Fruit fly (Drosophila melanogaster): ENCODE results near the gene ERp44.

DNA sequence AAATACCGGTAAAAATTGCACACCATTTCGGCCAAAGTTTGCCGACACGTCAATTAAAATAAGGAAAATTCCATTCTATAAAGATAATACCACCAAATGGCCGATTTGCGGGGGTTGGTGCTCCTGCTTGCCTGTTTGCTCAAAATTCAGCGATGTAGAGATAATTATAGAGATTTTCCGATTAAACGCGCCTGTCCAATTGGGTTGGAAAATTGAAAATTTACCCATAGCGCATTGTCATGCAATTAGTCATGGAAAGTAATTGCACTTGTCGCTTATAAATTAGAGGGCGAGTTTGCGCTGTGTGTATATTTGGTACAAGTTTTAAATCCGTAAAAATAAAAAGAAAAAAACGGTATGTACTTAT, 22.0 kb upstream of the ERp44 start:
- TF ChIP-seq Xbp1 (GFP tag; optimal IDR thresholded peaks at IDR 0.05) (no peak), peb (GFP tag; IDR thresholded peaks at IDR 0.05) (no peak), CG17568 (GFP tag; optimal IDR thresholded peaks at IDR 0.05) (no peak), Hr3 (GFP tag; optimal IDR thresholded peaks at IDR 0.05) (no peak), gce (GFP tag; IDR thresholded peaks at IDR 0.05) (no peak), Oli (tag; optimal IDR thresholded peaks at IDR 0.05) (no peak), CG2678 (tag; optimal IDR thresholded peaks at IDR 0.05) (no peak), ham (GFP tag; IDR thresholded peaks at IDR 0.05) (no peak), Scr (GFP tag; IDR thresholded peaks at IDR 0.05; ENCODE audit: partially characterized antibody) (no peak), CG5245 (GFP tag; optimal IDR thresholded peaks at IDR 0.05) (no peak)

Measured in whole organism, embryonic.